Fruit fly (Drosophila melanogaster): Measurements from ENCODE around the gene Usp8.

DNA sequence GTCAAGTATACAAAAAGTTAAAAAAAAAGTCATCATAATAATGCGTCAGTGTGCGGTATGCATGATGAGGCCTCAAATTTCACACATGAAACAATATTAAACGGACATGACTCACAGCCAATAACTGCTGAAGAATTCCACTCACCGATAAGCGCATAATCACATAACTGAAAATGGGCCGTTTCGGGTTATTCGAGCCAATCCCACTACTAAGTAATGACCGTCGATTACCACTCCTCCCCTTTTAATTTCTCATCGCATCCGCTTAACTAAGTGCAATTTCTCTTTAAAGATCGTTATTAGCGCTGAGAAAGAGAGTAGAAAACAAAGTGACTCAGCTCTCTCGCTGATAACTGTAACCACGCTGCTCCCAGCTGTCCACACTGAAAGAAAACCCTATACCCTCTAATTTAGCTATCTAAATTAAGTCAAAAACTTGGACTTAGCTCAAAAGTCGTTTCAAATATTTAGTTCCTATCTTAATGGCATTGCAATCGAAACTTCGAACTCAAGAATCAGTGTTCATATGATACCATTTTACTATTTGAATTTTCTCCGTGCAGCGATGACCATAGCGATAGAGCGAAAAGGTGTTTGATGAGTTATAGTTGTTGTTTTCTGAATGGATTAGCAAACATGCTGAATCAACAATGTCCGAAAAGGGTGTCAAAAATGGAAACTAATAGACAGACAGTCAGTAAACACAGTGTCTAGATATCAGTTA, 21.2 kb upstream of the Usp8 start:
- TF ChIP-seq CG34367 (tag; optimal IDR thresholded peaks at IDR 0.05): no peak
- peak; percentile 56 for TF ChIP-seq Snoo (tag; optimal IDR thresholded peaks at IDR 0.05)
- peak; percentile 61 for TF ChIP-seq CG8159 (tag; optimal IDR thresholded peaks at IDR 0.05)
- TF ChIP-seq CG9948 (tag; optimal IDR thresholded peaks at IDR 0.05): peak; percentile 62
- 0 out of 2 replicates have a peak, but pooled peaks have one; percentile 10 for TF ChIP-seq CG10348 (GFP tag; IDR thresholded peaks at IDR 0.05)
- peak; percentile 88 for TF ChIP-seq fd96Ca (GFP tag; IDR thresholded peaks at IDR 0.05)
- no peak for TF ChIP-seq EcR (GFP tag; optimal IDR thresholded peaks at IDR 0.05)
- TF ChIP-seq CG15710 (tag; optimal IDR thresholded peaks at IDR 0.05): peak; percentile 49
- peak; percentile 78 for TF ChIP-seq Pif1B (GFP tag; optimal IDR thresholded peaks at IDR 0.05)
- no peak for TF ChIP-seq Pif1A (GFP tag; optimal IDR thresholded peaks at IDR 0.05)
- TF ChIP-seq CG17806 (tag; optimal IDR thresholded peaks at IDR 0.05): peak; percentile 77
- peak; percentile 92 for TF ChIP-seq CG4496 (GFP tag; IDR thresholded peaks at IDR 0.05)
- TF ChIP-seq CG32121 (GFP tag; IDR thresholded peaks at IDR 0.05): peak; percentile 86
